Fruit fly (Drosophila melanogaster) whole organism, embryonic: ENCODE results near the gene CG6000.
A peak's percentile ranks its signal among the peaks of the same experiment; 100 is the strongest.

Experiments
- Awh ChIP-seq: fragments of 200-800 bp; sonication (Bioruptor generic); IDR thresholded peaks from 2 replicates; pipeline ENCODE4, ENCODE4 v1.3.6; 2022; ENCODE audit warnings: missing biosample characterization, missing genetic modification characterization
- Blimp-1 ChIP-seq: fragments of 200-800 bp; sonication (Bioruptor generic); optimal IDR thresholded peaks from 3 replicates; lab custom pipeline; 2018; ENCODE audit warnings: missing biosample characterization, missing genetic modification characterization, mild to moderate bottlenecking, moderate library complexity, missing genetic modification reagents
- CG11247 ChIP-seq: fragments of 200-800 bp; sonication (Bioruptor generic); IDR thresholded peaks from 2 replicates; pipeline ENCODE4 v1.3.6; 2022; ENCODE audit warnings: missing biosample characterization, missing genetic modification characterization
- CG11504 ChIP-seq: fragments of 200-800 bp; sonication (Bioruptor generic); optimal IDR thresholded peaks from 3 replicates; lab custom pipeline; 2019; ENCODE audit warnings: missing biosample characterization, mild to moderate bottlenecking, missing genetic modification characterization, moderate library complexity
- CG12104 ChIP-seq: fragments of 200-800 bp; sonication (Bioruptor generic); optimal IDR thresholded peaks from 3 replicates; lab custom pipeline; 2016; ENCODE audit warnings: missing biosample characterization, missing genetic modification characterization
- CG13296 ChIP-seq: fragments of 200-800 bp; sonication (Bioruptor generic); optimal IDR thresholded peaks from 3 replicates; lab custom pipeline; 2018; ENCODE audit warnings: missing biosample characterization, mild to moderate bottlenecking, missing genetic modification characterization
- CG13424 ChIP-seq: fragments of 200-800 bp; sonication (Bioruptor generic); optimal IDR thresholded peaks from 2 replicates; lab custom pipeline; 2019; ENCODE audit warnings: missing biosample characterization, mild to moderate bottlenecking, missing genetic modification characterization, moderate library complexity
- CG13894 ChIP-seq: fragments of 200-800 bp; sonication (Bioruptor generic); optimal IDR thresholded peaks from 3 replicates; lab custom pipeline; 2018; ENCODE audit warnings: missing biosample characterization, mild to moderate bottlenecking, missing genetic modification characterization, moderate library complexity
- CG15696 ChIP-seq: fragments of 200-800 bp; sonication (Bioruptor generic); optimal IDR thresholded peaks from 2 replicates; lab custom pipeline; 2019; ENCODE audit warnings: missing biosample characterization, mild to moderate bottlenecking, missing genetic modification characterization, moderate library complexity
- CG2120 ChIP-seq: fragments of 200-800 bp; sonication (Bioruptor generic); optimal IDR thresholded peaks from 3 replicates; lab custom pipeline; 2016; ENCODE audit warnings: missing biosample characterization, missing genetic modification characterization
- CG2712 ChIP-seq: fragments of 200-800 bp; optimal IDR thresholded peaks from 3 replicates; lab custom pipeline; 2019; ENCODE audit warnings: missing biosample characterization, mild to moderate bottlenecking, missing genetic modification characterization, moderate library complexity
- CG3281 ChIP-seq: fragments of 200-800 bp; sonication (Bioruptor generic); optimal IDR thresholded peaks from 3 replicates; lab custom pipeline; 2017; ENCODE audit warnings: missing biosample characterization, mild to moderate bottlenecking, missing genetic modification characterization
- CG34422 ChIP-seq: fragments of 200-800 bp; sonication (Bioruptor generic); IDR thresholded peaks from 3 replicates; pipeline ENCODE4 v1.3.6; 2022; ENCODE audit warnings: missing biosample characterization, missing genetic modification characterization
- CG4404 ChIP-seq: fragments of 200-800 bp; sonication (Bioruptor generic); IDR thresholded peaks from 2 replicates; pipeline ENCODE4 v1.3.6; 2022; ENCODE audit warnings: missing biosample characterization, missing genetic modification characterization
- CG4424 ChIP-seq: fragments of 200-800 bp; sonication (Bioruptor generic); optimal IDR thresholded peaks from 3 replicates; lab custom pipeline; 2016; ENCODE audit warnings: missing biosample characterization, missing genetic modification characterization
- CG6683 ChIP-seq: fragments of 200-800 bp; sonication (Bioruptor generic); optimal IDR thresholded peaks from 2 replicates; lab custom pipeline; 2017; ENCODE audit warnings: missing biosample characterization, mild to moderate bottlenecking, missing genetic modification characterization, missing genetic modification reagents
- CG7839 ChIP-seq: fragments of 200-800 bp; sonication (Bioruptor generic); optimal IDR thresholded peaks from 3 replicates; lab custom pipeline; 2018; ENCODE audit warnings: missing biosample characterization, mild to moderate bottlenecking, missing genetic modification characterization, moderate library complexity
- CG9437 ChIP-seq: fragments of 200-800 bp; sonication (Bioruptor generic); optimal IDR thresholded peaks from 2 replicates; lab custom pipeline; 2018; ENCODE audit warnings: missing biosample characterization, mild to moderate bottlenecking, missing genetic modification characterization
- CoRest ChIP-seq: fragments of 200-800 bp; sonication (Bioruptor generic); optimal IDR thresholded peaks from 3 replicates; lab custom pipeline; 2018; ENCODE audit warnings: missing biosample characterization, mild to moderate bottlenecking, missing genetic modification characterization, moderate library complexity
- D19B ChIP-seq: fragments of 200-800 bp; sonication (Bioruptor generic); optimal IDR thresholded peaks from 2 replicates; lab custom pipeline; 2017; ENCODE audit warnings: missing biosample characterization, mild to moderate bottlenecking, missing genetic modification characterization
- Dek ChIP-seq: fragments of 200-800 bp; sonication (Bioruptor generic); optimal IDR thresholded peaks from 3 replicates; lab custom pipeline; 2019; ENCODE audit warnings: missing biosample characterization, mild to moderate bottlenecking, missing genetic modification characterization, moderate library complexity
- Ets65A ChIP-seq: fragments of 200-800 bp; sonication (Bioruptor generic); peaks from one replicate; lab custom pipeline; 2016; ENCODE audit warnings: missing biosample characterization, missing genetic modification characterization
- Lpt ChIP-seq: fragments of >200 bp; optimal IDR thresholded peaks from 2 replicates; lab custom pipeline; 2018; ENCODE audit warnings: missing biosample characterization, missing genetic modification characterization
- Med ChIP-seq: fragments of 200-800 bp; sonication (Bioruptor generic); peaks from one replicate; lab custom pipeline; 2016; ENCODE audit warnings: missing biosample characterization, missing genetic modification characterization, mild to moderate bottlenecking, inconsistent platforms, moderate library complexity
- Sox100B ChIP-seq: fragments of 200-800 bp; sonication (Bioruptor generic); optimal IDR thresholded peaks from 3 replicates; lab custom pipeline; 2018; ENCODE audit warnings: missing biosample characterization, mild to moderate bottlenecking, missing genetic modification characterization
- Ssrp ChIP-seq: fragments of 200-800 bp; sonication (Bioruptor generic); optimal IDR thresholded peaks from 2 replicates; lab custom pipeline; 2018; ENCODE audit warnings: missing biosample characterization, mild to moderate bottlenecking, missing genetic modification characterization, moderate library complexity
- Trl ChIP-seq, 3 experiments: fragments of >200 bp in 2 of 3; fragments of 200-800 bp in 1 of 3; sonication (Bioruptor generic) in 1 of 3; optimal IDR thresholded peaks; 2 replicates in 1 of 3; 3 replicates in 2 of 3; lab custom pipeline; 2016 to 2017; ENCODE audit warnings: missing biosample characterization in 1 of 3, missing genetic modification characterization in 1 of 3
- bowl ChIP-seq: fragments of 200-800 bp; sonication (Bioruptor generic); IDR thresholded peaks from 2 replicates; pipeline ENCODE4 v1.3.6; 2022; ENCODE audit warnings: missing biosample characterization, missing genetic modification characterization
- bsh ChIP-seq, 2 experiments: fragments of 200-800 bp; sonication (Bioruptor generic); optimal IDR thresholded peaks; 2 replicates each; lab custom pipeline; 2017 to 2018; ENCODE audit warnings: mild to moderate bottlenecking in 2 of 2, missing biosample characterization in 2 of 2, missing genetic modification characterization in 2 of 2, moderate library complexity in 1 of 2
- chif ChIP-seq, 2 experiments: fragments of 200-800 bp; sonication (Bioruptor generic); optimal IDR thresholded peaks; 3 replicates each; lab custom pipeline; 2016; ENCODE audit warnings: missing biosample characterization in 2 of 2, missing genetic modification characterization in 2 of 2
- cwo ChIP-seq: fragments of 200-800 bp; sonication (Bioruptor generic); optimal IDR thresholded peaks from 3 replicates; lab custom pipeline; 2017; ENCODE audit warnings: missing biosample characterization, missing genetic modification characterization, mild to moderate bottlenecking, moderate library complexity, missing genetic modification reagents
- dmrt99B ChIP-seq: fragments of 200-800 bp; sonication (Bioruptor generic); optimal IDR thresholded peaks from 2 replicates; lab custom pipeline; 2018; ENCODE audit warnings: missing biosample characterization, mild to moderate bottlenecking, missing genetic modification characterization, moderate library complexity
- dpn ChIP-seq, 2 experiments: fragments of 200-800 bp; sonication (Bioruptor generic); optimal IDR thresholded peaks; 3 replicates each; lab custom pipeline; 2016; ENCODE audit warnings: missing biosample characterization in 2 of 2, missing genetic modification characterization in 2 of 2
- fd102C ChIP-seq: fragments of 200-800 bp; sonication (Bioruptor generic); optimal IDR thresholded peaks from 2 replicates; lab custom pipeline; 2018; ENCODE audit warnings: missing biosample characterization, mild to moderate bottlenecking, missing genetic modification characterization, moderate library complexity
- gem ChIP-seq: fragments of 200-800 bp; sonication (Bioruptor generic); optimal IDR thresholded peaks from 2 replicates; lab custom pipeline; 2019; ENCODE audit warnings: missing biosample characterization, mild to moderate bottlenecking, missing genetic modification characterization, moderate library complexity
- grau ChIP-seq: fragments of 200-800 bp; optimal IDR thresholded peaks from 3 replicates; lab custom pipeline; 2019; ENCODE audit warnings: missing biosample characterization, mild to moderate bottlenecking, missing genetic modification characterization, moderate library complexity
- grn ChIP-seq: fragments of 200-800 bp; sonication (Bioruptor generic); optimal IDR thresholded peaks from 3 replicates; lab custom pipeline; 2017; ENCODE audit warnings: missing biosample characterization, missing genetic modification characterization
- lab ChIP-seq: fragments of 200-800 bp; sonication (Bioruptor generic); optimal IDR thresholded peaks from 3 replicates; lab custom pipeline; 2017; ENCODE audit warnings: missing biosample characterization, missing genetic modification characterization, mild to moderate bottlenecking, moderate library complexity, missing genetic modification reagents
- lola ChIP-seq, 3 experiments: fragments of >200 bp in 2 of 3; fragments of 200-800 bp in 1 of 3; sonication (Bioruptor generic) in 1 of 3; optimal IDR thresholded peaks; 2 replicates each; lab custom pipeline; 2017 to 2019; ENCODE audit warnings: missing biosample characterization in 3 of 3, missing genetic modification characterization in 3 of 3, mild to moderate bottlenecking in 1 of 3, moderate library complexity in 1 of 3
- maf-S ChIP-seq: fragments of 200-800 bp; sonication (Bioruptor generic); optimal IDR thresholded peaks from 2 replicates; lab custom pipeline; 2016; ENCODE audit warnings: missing biosample characterization, missing genetic modification characterization
- nau ChIP-seq: fragments of 200-800 bp; sonication (Bioruptor generic); optimal IDR thresholded peaks from 3 replicates; lab custom pipeline; 2017; ENCODE audit warnings: missing biosample characterization, mild to moderate bottlenecking, missing genetic modification characterization, missing genetic modification reagents
- nerfin-2 ChIP-seq: fragments of 200-800 bp; sonication (Bioruptor generic); IDR thresholded peaks from 2 replicates; pipeline ENCODE4 v1.3.6; 2022; ENCODE audit warnings: missing biosample characterization, missing genetic modification characterization; ENCODE audit not compliant: partially characterized antibody
- phol ChIP-seq: fragments of 200-800 bp; sonication (Bioruptor generic); optimal IDR thresholded peaks from 3 replicates; lab custom pipeline; 2018; ENCODE audit warnings: missing biosample characterization, mild to moderate bottlenecking, missing genetic modification characterization, moderate library complexity
- sens ChIP-seq: fragments of 200-800 bp; sonication (Bioruptor generic); peaks from one replicate; lab custom pipeline; 2016; ENCODE audit warnings: missing biosample characterization, missing genetic modification characterization
- so ChIP-seq: fragments of 200-800 bp; sonication (Bioruptor generic); IDR thresholded peaks from 3 replicates; pipeline ENCODE4 v1.3.6; 2022; ENCODE audit warnings: missing biosample characterization, missing genetic modification characterization
- sob ChIP-seq: fragments of 200-800 bp; sonication (Bioruptor generic); IDR thresholded peaks from 2 replicates; pipeline ENCODE4 v1.3.6; 2022; ENCODE audit warnings: missing biosample characterization, missing genetic modification characterization
- zf30C ChIP-seq: fragments of 200-800 bp; sonication (Bioruptor generic); optimal IDR thresholded peaks from 3 replicates; lab custom pipeline; 2018; ENCODE audit warnings: missing biosample characterization, mild to moderate bottlenecking, missing genetic modification characterization

The CG6000 gene

DNA sequence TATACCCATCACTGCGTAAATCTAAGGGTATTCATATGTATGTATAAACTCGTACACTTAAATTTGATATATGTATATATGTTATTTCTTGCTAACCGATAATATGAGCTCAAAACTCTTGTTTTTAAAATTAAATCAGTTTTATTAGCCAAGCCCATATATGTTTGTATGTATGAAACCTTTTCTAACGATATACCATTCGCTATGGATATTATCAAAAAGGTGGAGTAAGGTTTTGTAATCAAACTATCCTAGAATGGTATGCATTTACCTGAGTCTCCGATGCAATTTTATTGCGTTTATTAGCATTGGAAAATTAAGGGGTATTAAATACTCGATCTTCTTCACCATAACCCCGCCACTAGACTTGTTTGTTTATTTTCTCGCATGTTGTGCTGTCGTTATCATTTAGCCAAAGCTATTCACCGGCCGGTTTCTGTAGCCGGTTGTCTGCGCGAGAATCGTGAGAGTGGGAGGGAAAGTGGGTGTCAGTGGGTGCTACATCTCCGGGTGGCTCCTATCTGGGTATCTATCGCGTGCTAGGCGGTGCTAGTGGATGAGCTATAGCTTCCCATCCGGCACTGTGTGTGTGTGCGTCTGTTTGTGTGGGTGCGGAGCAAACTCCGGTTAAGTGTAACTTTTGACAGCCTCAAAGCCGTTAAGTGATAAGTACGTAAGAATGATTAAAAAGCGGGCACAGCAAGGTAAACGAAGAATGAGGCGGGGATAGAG lies 46.2 kb upstream of the CG6000 start (continued):
- TF ChIP-seq Dek (tag; lab: Kevin White, UChicago) (peak; percentile 31), CG34422 (GFP tag; lab: Robert Waterston, UW) (peak; percentile 40; the same call in 1 of the 3 replicates), CG12104 (GFP tag; lab: Kevin White, UChicago) (peak; percentile 15), CG2712 (tag; lab: Kevin White, UChicago) (peak; percentile 22), D19B (GFP tag; lab: Kevin White, UChicago) (peak; percentile 94), CG3281 (GFP tag; lab: Kevin White, UChicago) (peak; percentile 1), sens (peak; percentile 86), Lpt (GFP tag; lab: Kevin White, UChicago) (no peak), lab (GFP tag; lab: Kevin White, UChicago) (peak; percentile 29), CoRest (tag; lab: Kevin White, UChicago) (peak; percentile 31), gem (tag; lab: Kevin White, UChicago) (peak; percentile 68), CG2120 (GFP tag; lab: Kevin White, UChicago) (peak; percentile 41), bowl (GFP tag; lab: Robert Waterston, UW) (0 out of 2 replicates have a peak, but pooled peaks have one; percentile 17), CG7839 (tag; lab: Kevin White, UChicago) (peak; percentile 61), CG13894 (tag; lab: Kevin White, UChicago) (peak; percentile 46), nau (GFP tag; lab: Kevin White, UChicago) (no peak), maf-S (GFP tag; lab: Kevin White, UChicago) (no peak), fd102C (GFP tag; lab: Kevin White, UChicago) (no peak), CG4404 (GFP tag; lab: Robert Waterston, UW) (no peak), chif (GFP tag; optimal IDR thresholded peaks at IDR 0.05; lab: Kevin White, UChicago) (peak in 1 of 2 experiments; percentile 25), so (GFP tag; lab: Robert Waterston, UW) (0 out of 3 replicates have a peak, but pooled peaks have one; percentile 42), Awh (GFP tag; lab: Robert Waterston, UW) (peak; percentile 19; the same call in 1 of the 2 replicates), CG13424 (no peak), Ssrp (peak; percentile 13), Med (GFP tag; lab: Kevin White, UChicago) (peak; percentile 49), CG9437 (GFP tag; lab: Kevin White, UChicago) (peak; percentile 33), CG4424 (GFP tag; lab: Kevin White, UChicago) (peak; percentile 46), grn (GFP tag; lab: Kevin White, UChicago) (peak; percentile 31), CG11504 (peak; percentile 52), phol (tag; lab: Kevin White, UChicago) (peak; percentile 22), dpn (GFP tag; optimal IDR thresholded peaks at IDR 0.05; lab: Kevin White, UChicago) (peak in 1 of 2 experiments; percentile 13), Sox100B (GFP tag; lab: Kevin White, UChicago) (peak; percentile 45), Blimp-1 (GFP tag; lab: Kevin White, UChicago) (peak; percentile 1), cwo (peak; percentile 70), bsh (GFP tag; optimal IDR thresholded peaks at IDR 0.05; lab: Kevin White, UChicago) (peak in 1 of 2 experiments; percentile 1), CG15696 (tag; lab: Kevin White, UChicago) (no peak), grau (tag; lab: Kevin White, UChicago) (peak; percentile 17), CG11247 (GFP tag; lab: Robert Waterston, UW) (no peak), zf30C (GFP tag; lab: Kevin White, UChicago) (no peak), CG6683 (GFP tag; lab: Kevin White, UChicago) (peak; percentile 34), Trl (optimal IDR thresholded peaks at IDR 0.05; lab: Kevin White, UChicago) (no peak), Trl (GFP tag; optimal IDR thresholded peaks at IDR 0.05; lab: Kevin White, UChicago) (peak; percentile 17), nerfin-2 (GFP tag; lab: Robert Waterston, UW) (0 out of 2 replicates have a peak, but pooled peaks have one; percentile 11), sob (peak; percentile 20; the same call in 1 of the 2 replicates), Ets65A (GFP tag; lab: Kevin White, UChicago) (peak; percentile 71), CG13296 (GFP tag; lab: Kevin White, UChicago) (no peak), lola (GFP tag; optimal IDR thresholded peaks at IDR 0.05; lab: Kevin White, UChicago) (peak in 1 of 3 experiments; percentile 22), dmrt99B (tag; lab: Kevin White, UChicago) (peak; percentile 61)
